Worm (Caenorhabditis elegans): ENCODE measurements around the gene nhr-55.

Gene nhr-55

DNA sequence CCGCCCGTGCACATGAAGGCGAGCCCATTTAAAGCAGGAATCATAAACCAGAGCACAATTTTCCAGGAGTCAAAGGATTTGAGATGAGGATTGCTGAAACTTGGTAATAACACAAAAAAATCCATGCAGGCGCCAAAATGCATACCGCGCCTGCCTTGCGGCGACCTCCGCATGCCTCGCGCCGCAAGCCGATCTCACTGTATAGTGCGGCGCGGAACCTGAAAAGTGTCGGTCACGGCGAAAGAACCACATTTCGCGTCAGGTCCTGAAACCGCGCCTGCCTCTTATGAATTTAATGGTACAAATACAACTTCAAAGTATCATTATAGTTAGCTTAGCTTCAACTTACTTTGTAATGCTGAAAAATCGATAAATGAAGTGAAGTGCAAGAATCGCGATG lies 22.6 kb downstream of the nhr-55 start:
- TF ChIP-seq R02D3.7 (tag; optimal IDR thresholded peaks at IDR 0.05) (no peak), set-16 (GFP tag; IDR thresholded peaks at IDR 0.05) (peak; percentile 54; the same call in 1 of the 2 replicates), saeg-2 (GFP tag; IDR thresholded peaks at IDR 0.05) (no peak)

- TF ChIP-seq ama-1 (optimal IDR thresholded peaks at IDR 0.05), result no peak
- TF ChIP-seq ceh-28 (tag; optimal IDR thresholded peaks at IDR 0.05), result no peak
- no peak for TF ChIP-seq daf-16 (GFP tag; optimal IDR thresholded peaks at IDR 0.05)
- TF ChIP-seq daf-16 (tag; optimal IDR thresholded peaks at IDR 0.05), result no peak
Observed at ce11 chrV:501230-501629, 23.3 kb downstream of the nhr-55 start, which contains the start of gene str-256. str-256 (minus strand) TSS chrV:501330.

- TF ChIP-seq ZK546.5 (tag; optimal IDR thresholded peaks at IDR 0.05) (no peak), aha-1 (tag) (peak; percentile 96), unc-130 (GFP tag; optimal IDR thresholded peaks at IDR 0.05) (no peak), R02D3.7 (tag; optimal IDR thresholded peaks at IDR 0.05) (no peak)
Observed at ce11 chrV:502803-503273, 24.9 kb downstream of the nhr-55 start, which contains the start of gene T01G6.10. T01G6.10 (minus strand) TSS chrV:503223.

DNA sequence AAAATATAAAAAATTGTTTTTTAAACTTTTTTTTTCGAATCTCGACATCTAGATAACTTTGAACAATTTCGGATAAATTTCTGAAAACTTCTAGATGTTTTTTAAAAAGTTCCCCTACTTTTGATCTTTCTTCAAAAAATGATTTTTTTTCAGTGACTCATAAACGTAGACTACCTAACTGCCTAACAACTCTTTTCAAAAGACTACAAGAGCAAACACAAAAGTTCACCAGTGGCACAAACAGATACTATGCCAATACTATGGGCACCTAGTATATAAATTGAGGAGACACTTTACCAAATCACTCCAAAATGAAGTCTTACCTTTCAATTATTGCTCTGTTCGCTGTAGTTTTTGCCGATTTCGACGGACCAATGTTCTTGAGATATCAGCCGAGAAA lies 25.8 kb downstream of the nhr-55 start, which contains the start of gene srlf-35:
TSS of gene srlf-35 (plus strand) at position 301 of the 400 bp plus-strand sequence.
- TF ChIP-seq F44E2.7 (GFP tag; IDR thresholded peaks at IDR 0.05), result no peak
- no peak for TF ChIP-seq ZK546.5 (tag; optimal IDR thresholded peaks at IDR 0.05)
- no peak for TF ChIP-seq duxl-1 (tag; optimal IDR thresholded peaks at IDR 0.05; ENCODE audit: poor library complexity)
- no peak for TF ChIP-seq zag-1 (tag; optimal IDR thresholded peaks at IDR 0.05)
- no peak for TF ChIP-seq Y105C5A.15 (GFP tag; IDR thresholded peaks at IDR 0.05)
- no peak for TF ChIP-seq F10B5.3 (tag; optimal IDR thresholded peaks at IDR 0.05)
- TF ChIP-seq dmd-8 (GFP tag; IDR thresholded peaks at IDR 0.05), result no peak
- TF ChIP-seq dpl-1 (GFP tag; optimal IDR thresholded peaks at IDR 0.05), result no peak
- no peak for TF ChIP-seq spr-1 (tag; optimal IDR thresholded peaks at IDR 0.05)
- TF ChIP-seq snpc-1.2 (GFP tag; IDR thresholded peaks at IDR 0.05), result no peak
- TF ChIP-seq lir-3 (tag; optimal IDR thresholded peaks at IDR 0.05), result no peak
- no peak for TF ChIP-seq aly-2 (tag; optimal IDR thresholded peaks at IDR 0.05)
- no peak for TF ChIP-seq arid-1 (GFP tag; conservative IDR thresholded peaks at IDR 0.05)
- no peak for TF ChIP-seq T20F7.1 (GFP tag; optimal IDR thresholded peaks at IDR 0.05)
- TF ChIP-seq pqm-1 (tag; optimal IDR thresholded peaks at IDR 0.05), result no peak
- no peak for TF ChIP-seq ceh-32 (tag; optimal IDR thresholded peaks at IDR 0.05; ENCODE audit: poor library complexity)

ce11 chrV:505191-505590 lies 27.2 kb downstream of the nhr-55 start, which contains the start of gene srlf-19:
srlf-19 (plus strand) TSS chrV:505491.
- TF ChIP-seq nhr-6 (tag; optimal IDR thresholded peaks at IDR 0.05) (no peak), mxl-2 (GFP tag; conservative IDR thresholded peaks at IDR 0.05) (no peak), ZK337.2 (GFP tag; IDR thresholded peaks at IDR 0.05) (no peak)

- no peak for TF ChIP-seq nhr-41 (GFP tag; IDR thresholded peaks at IDR 0.05)
- TF ChIP-seq egl-43 (GFP tag; IDR thresholded peaks at IDR 0.05), result no peak
- TF ChIP-seq lsy-2 (tag; optimal IDR thresholded peaks at IDR 0.05), result no peak
- no peak for TF ChIP-seq ceh-32 (tag; optimal IDR thresholded peaks at IDR 0.05; ENCODE audit: poor library complexity)
- no peak for TF ChIP-seq nhr-237 (tag; optimal IDR thresholded peaks at IDR 0.05)
- no peak for TF ChIP-seq cey-2 (tag; optimal IDR thresholded peaks at IDR 0.05; ENCODE audit: borderline replicate concordance, insufficient read depth)
- TF ChIP-seq madf-9 (GFP tag; conservative IDR thresholded peaks at IDR 0.05), result no peak
- no peak for TF ChIP-seq unc-62 (GFP tag; optimal IDR thresholded peaks at IDR 0.05 in 1 of 2)
- no peak for TF ChIP-seq unc-62 (tag; optimal IDR thresholded peaks at IDR 0.05)
- TF ChIP-seq ZK546.5 (tag; optimal IDR thresholded peaks at IDR 0.05), result no peak
- no peak for TF ChIP-seq hif-1 (tag; optimal IDR thresholded peaks at IDR 0.05)
- no peak for TF ChIP-seq F10B5.3 (tag; optimal IDR thresholded peaks at IDR 0.05)
- TF ChIP-seq lin-15B (tag; optimal IDR thresholded peaks at IDR 0.05), result no peak
- no peak for TF ChIP-seq Y75B8A.6 (GFP tag; IDR thresholded peaks at IDR 0.05)
- no peak for TF ChIP-seq nhr-25 (tag; optimal IDR thresholded peaks at IDR 0.05; ENCODE audit: borderline replicate concordance, insufficient read depth)
- no peak for TF ChIP-seq ceh-44 (GFP tag; IDR thresholded peaks at IDR 0.05)
- TF ChIP-seq lin-39 (tag; optimal IDR thresholded peaks at IDR 0.05), result no peak
Observed at ce11 chrV:512420-512819, 34.5 kb downstream of the nhr-55 start, which contains the start of gene srh-37. srh-37 (minus strand) TSS chrV:512520.

Measured in whole organism, L4 larva.